Worm (Caenorhabditis elegans) whole organism, L4 larva: Measurements from ENCODE around the gene K02E11.4.
A peak's percentile ranks its signal among the peaks of the same experiment; 100 is the strongest.

Source experiments
- D1046.2 ChIP-seq: fragments of 200-800 bp; sonication (Bioruptor generic); IDR thresholded peaks from 2 replicates; pipeline ENCODE4 v1.3.6; 2022; ENCODE audit warnings: missing genetic modification characterization, missing compliant biosample characterization
- R02D3.7 ChIP-seq: fragments of 150-350 bp; sonication (generic microtip); optimal IDR thresholded peaks from 3 replicates; lab custom pipeline; 2014; ENCODE audit warnings: missing biosample characterization, missing genetic modification characterization
- T20F7.1 ChIP-seq: fragments of 200-800 bp; sonication (Bioruptor generic); optimal IDR thresholded peaks from 2 replicates; lab custom pipeline; 2018; ENCODE audit warnings: mild to moderate bottlenecking, missing genetic modification characterization, missing compliant biosample characterization
- T26A8.4 ChIP-seq: fragments of 200-800 bp; sonication (Bioruptor generic); IDR thresholded peaks from 2 replicates; pipeline ENCODE4 v1.3.6; 2022; ENCODE audit warnings: missing genetic modification characterization, missing compliant biosample characterization
- Y105C5A.15 ChIP-seq: fragments of 200-800 bp; sonication (Bioruptor generic); IDR thresholded peaks from 2 replicates; pipeline ENCODE4 v1.3.6; 2022; ENCODE audit warnings: missing genetic modification characterization, missing compliant biosample characterization
- Y48G9A.11 ChIP-seq: fragments of 200-800 bp; sonication (Bioruptor generic); IDR thresholded peaks from 2 replicates; pipeline ENCODE4 v1.3.6; 2022; ENCODE audit warnings: missing genetic modification reagents, missing genetic modification characterization, missing compliant biosample characterization
- ZK337.2 ChIP-seq: fragments of 200-800 bp; sonication (Bioruptor generic); IDR thresholded peaks from 2 replicates; pipeline ENCODE4 v1.3.6; 2022; ENCODE audit warnings: missing genetic modification reagents, missing genetic modification characterization, missing compliant biosample characterization
- ZK546.5 ChIP-seq, 2 experiments: sonication (generic microtip); optimal IDR thresholded peaks; 2 replicates each; lab custom pipeline; 2017; ENCODE audit warnings: missing biosample characterization in 2 of 2, missing genetic modification characterization in 2 of 2
- ama-1 ChIP-seq: fragments of 150-350 bp; optimal IDR thresholded peaks from 2 replicates; lab custom pipeline; 2014; ENCODE audit warnings: inconsistent platforms, mixed read lengths
- arid-1 ChIP-seq: fragments of 200-800 bp; sonication (Bioruptor generic); conservative IDR thresholded peaks from 2 replicates; pipeline ENCODE4 v1.3.6; 2022; ENCODE audit warnings: missing genetic modification reagents, missing genetic modification characterization, missing compliant biosample characterization
- ceh-20 ChIP-seq: fragments of 200-800 bp; sonication (Bioruptor generic); IDR thresholded peaks from 2 replicates; pipeline ENCODE4 v1.3.6; 2022; ENCODE audit warnings: missing genetic modification reagents, missing genetic modification characterization, missing compliant biosample characterization
- ceh-28 ChIP-seq: fragments of 150-350 bp; optimal IDR thresholded peaks from 2 replicates; lab custom pipeline; 2014; ENCODE audit warnings: missing biosample characterization, missing genetic modification reagents, missing genetic modification characterization
- ceh-32 ChIP-seq: sonication (generic microtip); optimal IDR thresholded peaks from 2 replicates; lab custom pipeline; 2016; ENCODE audit warnings: mild to moderate bottlenecking, missing genetic modification characterization, missing compliant biosample characterization; ENCODE audit not compliant: poor library complexity
- ceh-44 ChIP-seq: fragments of 200-800 bp; sonication (Bioruptor generic); IDR thresholded peaks from 2 replicates; pipeline ENCODE4 v1.3.6; 2022; ENCODE audit warnings: missing genetic modification reagents, missing genetic modification characterization, missing compliant biosample characterization
- ceh-82 ChIP-seq: sonication (generic microtip); optimal IDR thresholded peaks from 2 replicates; lab custom pipeline; 2017; ENCODE audit warnings: missing biosample characterization, missing genetic modification characterization
- ces-1 ChIP-seq: fragments of 150-350 bp; sonication (generic microtip); optimal IDR thresholded peaks from 4 replicates; lab custom pipeline; 2014; ENCODE audit warnings: missing biosample characterization, missing genetic modification reagents, missing genetic modification characterization
- daf-16 ChIP-seq, 3 experiments: sonication (generic microtip); optimal IDR thresholded peaks; 2 replicates each; lab custom pipeline; 2016 to 2017; ENCODE audit warnings: missing genetic modification characterization in 3 of 3, missing genetic modification reagents in 3 of 3, mild to moderate bottlenecking in 2 of 3, missing compliant biosample characterization in 2 of 3, missing biosample characterization in 1 of 3, moderate library complexity in 1 of 3
- daf-19 ChIP-seq: fragments of 200-800 bp; sonication (Bioruptor generic); conservative IDR thresholded peaks from 2 replicates; pipeline ENCODE4 v1.3.6; 2022; ENCODE audit warnings: missing genetic modification characterization, missing compliant biosample characterization
- dmd-6 ChIP-seq: fragments of 200-800 bp; sonication (Bioruptor generic); IDR thresholded peaks from 2 replicates; pipeline ENCODE4 v1.3.6; 2022; ENCODE audit warnings: missing genetic modification reagents, missing genetic modification characterization, missing compliant biosample characterization
- dpl-1 ChIP-seq: fragments of 150-350 bp; optimal IDR thresholded peaks from 2 replicates; lab custom pipeline; 2014; ENCODE audit warnings: missing biosample characterization, missing genetic modification reagents, missing genetic modification characterization
- duxl-1 ChIP-seq: sonication (generic microtip); optimal IDR thresholded peaks from 2 replicates; lab custom pipeline; 2016; ENCODE audit warnings: mild to moderate bottlenecking, missing genetic modification characterization, moderate library complexity, missing compliant biosample characterization; ENCODE audit not compliant: poor library complexity
- fos-1 ChIP-seq: fragments of 150-350 bp; optimal IDR thresholded peaks from 2 replicates; lab custom pipeline; 2014; ENCODE audit warnings: missing biosample characterization, missing genetic modification characterization
- gei-8 ChIP-seq: fragments of 200-800 bp; sonication (Bioruptor generic); optimal IDR thresholded peaks from 2 replicates; lab custom pipeline; 2018; ENCODE audit warnings: mild to moderate bottlenecking, missing genetic modification characterization, missing compliant biosample characterization
- hif-1 ChIP-seq, 2 experiments: sonication (generic microtip); optimal IDR thresholded peaks; 2 replicates each; lab custom pipeline; 2016 to 2017; ENCODE audit warnings: missing compliant biosample characterization in 2 of 2, missing genetic modification characterization in 2 of 2, missing genetic modification reagents in 2 of 2, missing genotype in 2 of 2, mild to moderate bottlenecking in 1 of 2
- hlh-30 ChIP-seq: sonication (generic microtip); optimal IDR thresholded peaks from 2 replicates; lab custom pipeline; 2017; ENCODE audit warnings: antibody characterized with exemption, mild to moderate bottlenecking, missing genetic modification characterization, missing compliant biosample characterization; ENCODE audit not compliant: insufficient read depth
- lim-7 ChIP-seq: fragments of 200-800 bp; sonication (Bioruptor generic); IDR thresholded peaks from 2 replicates; pipeline ENCODE4 v1.3.6; 2022; ENCODE audit warnings: missing genetic modification characterization, missing compliant biosample characterization
- lin-1 ChIP-seq: fragments of 200-800 bp; sonication (Bioruptor generic); IDR thresholded peaks from 2 replicates; pipeline ENCODE4 v1.3.6; 2022; ENCODE audit warnings: missing genetic modification reagents, missing genetic modification characterization, missing compliant biosample characterization
- lin-29 ChIP-seq: fragments of 200-800 bp; sonication (Bioruptor generic); IDR thresholded peaks from 2 replicates; pipeline ENCODE4 v1.3.6; 2022; ENCODE audit warnings: missing genetic modification reagents, missing genetic modification characterization, missing compliant biosample characterization
- lir-3 ChIP-seq: sonication (generic microtip); optimal IDR thresholded peaks from 2 replicates; lab custom pipeline; 2016; ENCODE audit warnings: mild to moderate bottlenecking, missing genetic modification characterization, missing compliant biosample characterization
- lsy-2 ChIP-seq, 2 experiments: fragments of 150-350 bp in 1 of 2; sonication (generic microtip) in 1 of 2; optimal IDR thresholded peaks; 2 replicates each; lab custom pipeline; 2014 to 2017; ENCODE audit warnings: missing biosample characterization in 2 of 2, missing genetic modification characterization in 2 of 2
- madf-9 ChIP-seq: fragments of 200-800 bp; sonication (Bioruptor generic); conservative IDR thresholded peaks from 2 replicates; pipeline ENCODE4 v1.3.6; 2022; ENCODE audit warnings: missing genetic modification reagents, missing genetic modification characterization, missing compliant biosample characterization
- mep-1 ChIP-seq: fragments of 150-350 bp; sonication (generic microtip); optimal IDR thresholded peaks from 3 replicates; lab custom pipeline; 2014; ENCODE audit warnings: missing biosample characterization, missing genetic modification characterization
- mes-2 ChIP-seq: sonication (generic microtip); optimal IDR thresholded peaks from 2 replicates; lab custom pipeline; 2016; ENCODE audit warnings: missing genotype, mild to moderate bottlenecking, missing genetic modification characterization, missing compliant biosample characterization; ENCODE audit not compliant: poor library complexity, severe bottlenecking
- mxl-2 ChIP-seq: fragments of 200-800 bp; sonication (Bioruptor generic); conservative IDR thresholded peaks from 2 replicates; pipeline ENCODE4 v1.3.6; 2022; ENCODE audit warnings: missing genetic modification reagents, missing genetic modification characterization, missing compliant biosample characterization
- nhr-237 ChIP-seq: sonication (generic microtip); optimal IDR thresholded peaks from 2 replicates; lab custom pipeline; 2017; ENCODE audit warnings: missing biosample characterization, missing genetic modification characterization
- nhr-41 ChIP-seq: fragments of 200-800 bp; sonication (Bioruptor generic); IDR thresholded peaks from 2 replicates; pipeline ENCODE4 v1.3.6; 2022; ENCODE audit warnings: missing genetic modification reagents, missing genetic modification characterization, missing compliant biosample characterization
- nhr-6 ChIP-seq: fragments of 150-350 bp; optimal IDR thresholded peaks from 2 replicates; lab custom pipeline; 2014; ENCODE audit warnings: missing biosample characterization, missing genetic modification characterization
- pha-4 ChIP-seq, 2 experiments: fragments of 150-350 bp in 1 of 2; fragments of 200-800 bp in 1 of 2; sonication (Bioruptor generic) in 1 of 2; IDR thresholded peaks in 1 of 2; optimal IDR thresholded peaks in 1 of 2; 2 replicates each; pipeline versions ENCODE4 v1.3.6 to Lab custom; 2014 to 2022; ENCODE audit warnings: missing genetic modification characterization in 2 of 2, missing genetic modification reagents in 2 of 2, missing biosample characterization in 1 of 2, missing compliant biosample characterization in 1 of 2
- rbr-2 ChIP-seq: sonication (generic microtip); optimal IDR thresholded peaks from 2 replicates; lab custom pipeline; 2016; ENCODE audit warnings: missing genotype, missing genetic modification characterization, missing compliant biosample characterization
- saeg-2 ChIP-seq: fragments of 200-800 bp; sonication (Bioruptor generic); IDR thresholded peaks from 2 replicates; pipeline ENCODE4 v1.3.6; 2022; ENCODE audit warnings: missing genetic modification reagents, missing genetic modification characterization, missing compliant biosample characterization
- snpc-4 ChIP-seq: fragments of 150-350 bp; optimal IDR thresholded peaks from 2 replicates; lab custom pipeline; 2014; ENCODE audit warnings: missing biosample characterization, missing genetic modification characterization
- spr-1 ChIP-seq: sonication (generic microtip); optimal IDR thresholded peaks from 2 replicates; lab custom pipeline; 2016; ENCODE audit warnings: mild to moderate bottlenecking, missing genetic modification characterization, missing compliant biosample characterization
- unc-130 ChIP-seq: sonication (generic microtip); optimal IDR thresholded peaks from 2 replicates; lab custom pipeline; 2016; ENCODE audit warnings: missing genetic modification reagents, missing genetic modification characterization, missing compliant biosample characterization
- unc-39 ChIP-seq: sonication (generic microtip); optimal IDR thresholded peaks from 2 replicates; lab custom pipeline; 2017; ENCODE audit warnings: missing biosample characterization, missing genetic modification characterization
- unc-62 ChIP-seq, 3 experiments: fragments of 150-350 bp in 1 of 3; sonication (generic microtip); optimal IDR thresholded peaks in 2 of 3; peaks in 1 of 3; 1 replicate in 1 of 3; 2 replicates in 2 of 3; lab custom pipeline; 2014 to 2017; ENCODE audit warnings: missing biosample characterization in 3 of 3, missing genetic modification characterization in 3 of 3, missing genetic modification reagents in 3 of 3, missing genotype in 1 of 3
- vab-7 ChIP-seq: fragments of 200-800 bp; sonication (Bioruptor generic); IDR thresholded peaks from 2 replicates; pipeline ENCODE4 v1.3.6; 2022; ENCODE audit warnings: missing genetic modification reagents, missing genetic modification characterization, missing compliant biosample characterization
- zfp-3 ChIP-seq: fragments of 200-800 bp; sonication (Bioruptor generic); conservative IDR thresholded peaks from 2 replicates; pipeline ENCODE4 v1.3.6; 2022; ENCODE audit warnings: missing genetic modification reagents, missing genetic modification characterization, missing compliant biosample characterization
- zip-11 ChIP-seq: fragments of 200-800 bp; sonication (Bioruptor generic); IDR thresholded peaks from 2 replicates; pipeline ENCODE4 v1.3.6; 2022; ENCODE audit warnings: missing genetic modification characterization, missing compliant biosample characterization
- zip-2 ChIP-seq: fragments of 150-350 bp; optimal IDR thresholded peaks from 2 replicates; lab custom pipeline; 2014; ENCODE audit warnings: missing biosample characterization, missing genetic modification characterization

Gene K02E11.4

DNA sequence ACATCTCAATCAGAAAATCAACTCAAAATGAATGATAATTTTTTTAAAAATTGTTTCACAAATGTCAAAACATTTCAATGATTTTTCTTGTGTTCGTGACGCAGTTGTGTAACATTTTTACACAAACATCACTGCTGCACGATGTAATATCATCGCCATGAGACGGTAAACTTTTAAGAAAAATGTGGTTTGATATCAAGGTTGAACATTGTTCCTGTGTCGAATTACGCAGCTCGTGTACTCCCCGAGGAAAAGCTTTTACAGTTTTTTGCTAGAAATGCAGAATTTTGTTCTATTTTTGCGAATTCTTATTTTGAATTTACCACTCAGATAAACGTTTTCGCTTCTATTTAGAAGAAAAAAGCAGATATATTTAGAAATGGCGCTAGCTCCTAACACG, 50.3 kb downstream of the K02E11.4 start (continued):
- TF ChIP-seq zip-11 (GFP tag; lab: Robert Waterston, UW) (no peak), ceh-20 (GFP tag; lab: Robert Waterston, UW) (0 out of 2 replicates have a peak, but pooled peaks have one; percentile 36), ama-1 (peak; percentile 87), ceh-32 (tag; lab: Kevin White, UChicago) (no peak), T26A8.4 (GFP tag; lab: Robert Waterston, UW) (peak; percentile 65), Y48G9A.11 (GFP tag; lab: Robert Waterston, UW) (no peak), mep-1 (tag; lab: Kevin White, UChicago) (peak; percentile 83), ZK546.5 (tag; optimal IDR thresholded peaks at IDR 0.05; lab: Kevin White, UChicago) (no peak), saeg-2 (GFP tag; lab: Robert Waterston, UW) (no peak), ZK337.2 (0 out of 2 replicates have a peak, but pooled peaks have one; percentile 5), lir-3 (no peak), ces-1 (GFP tag; lab: Kevin White, UChicago) (no peak), nhr-41 (GFP tag; lab: Robert Waterston, UW) (no peak), dmd-6 (GFP tag; lab: Robert Waterston, UW) (no peak; the same call in 1 of the 2 replicates), fos-1 (no peak), ceh-28 (no peak), lin-1 (GFP tag; lab: Robert Waterston, UW) (peak; percentile 59; the same call in 1 of the 2 replicates), hlh-30 (tag; lab: Kevin White, UChicago) (peak; percentile 52), R02D3.7 (tag; lab: Kevin White, UChicago) (peak; percentile 7), daf-16 (GFP tag; optimal IDR thresholded peaks at IDR 0.05; lab: Kevin White, UChicago) (peak in 1 of 2 experiments; percentile 10), daf-16 (tag; optimal IDR thresholded peaks at IDR 0.05; lab: Kevin White, UChicago) (peak; percentile 49), mes-2 (tag; lab: Kevin White, UChicago) (peak; percentile 64), gei-8 (GFP tag; lab: Kevin White, UChicago) (no peak), D1046.2 (no peak), lim-7 (GFP tag; lab: Robert Waterston, UW) (no peak), madf-9 (GFP tag; lab: Robert Waterston, UW) (no peak), zip-2 (tag; lab: Kevin White, UChicago) (no peak), nhr-6 (tag; lab: Kevin White, UChicago) (no peak), nhr-237 (tag; lab: Kevin White, UChicago) (no peak), unc-62 (GFP tag; optimal IDR thresholded peaks at IDR 0.05 in 1 of 2; lab: Kevin White, UChicago) (peak in 1 of 2 experiments; percentile 45), unc-62 (tag; optimal IDR thresholded peaks at IDR 0.05; lab: Kevin White, UChicago) (no peak), unc-39 (tag; lab: Kevin White, UChicago) (no peak), ceh-82 (tag; lab: Kevin White, UChicago) (no peak), ceh-44 (no peak), vab-7 (GFP tag; lab: Robert Waterston, UW) (no peak), rbr-2 (no peak), lin-29 (GFP tag; lab: Robert Waterston, UW) (no peak), unc-130 (GFP tag; lab: Kevin White, UChicago) (no peak), snpc-4 (tag; lab: Kevin White, UChicago) (no peak), duxl-1 (tag; lab: Kevin White, UChicago) (peak; percentile 47), dpl-1 (GFP tag; lab: Kevin White, UChicago) (peak; percentile 7), pha-4 (GFP tag; IDR thresholded peaks at IDR 0.05; lab: Robert Waterston, UW) (peak; percentile 44; the same call in 1 of the 2 replicates), pha-4 (tag; optimal IDR thresholded peaks at IDR 0.05; lab: Kevin White, UChicago) (no peak), T20F7.1 (no peak), mxl-2 (GFP tag; lab: Robert Waterston, UW) (no peak), arid-1 (GFP tag; lab: Robert Waterston, UW) (peak; percentile 49; the same call in 1 of the 2 replicates), hif-1 (tag; optimal IDR thresholded peaks at IDR 0.05; lab: Kevin White, UChicago) (peak in 1 of 2 experiments; percentile 41), zfp-3 (GFP tag; lab: Robert Waterston, UW) (no peak; the same call in 1 of the 2 replicates), daf-19 (GFP tag; lab: Robert Waterston, UW) (no peak), Y105C5A.15 (GFP tag; lab: Robert Waterston, UW) (no peak), spr-1 (no peak), lsy-2 (tag; optimal IDR thresholded peaks at IDR 0.05; lab: Kevin White, UChicago) (peak in 1 of 2 experiments; percentile 68)
